Worm (Caenorhabditis elegans): Measurements from ENCODE around the gene F47B10.5.

F47B10.5 gene

ce11 chrX:10862582-10862981 is 27.8 kb downstream of the F47B10.5 start:
- TF ChIP-seq T22C8.4 (GFP tag; IDR thresholded peaks at IDR 0.05) (no peak), klf-2 (GFP tag; conservative IDR thresholded peaks at IDR 0.05) (no peak), cog-1 (tag; optimal IDR thresholded peaks at IDR 0.05) (no peak), ztf-23 (GFP tag; IDR thresholded peaks at IDR 0.05) (no peak)

ce11 chrX:10861673-10862072 is 28.7 kb downstream of the F47B10.5 start:
- TF ChIP-seq T22C8.4 (GFP tag; IDR thresholded peaks at IDR 0.05) = no peak
- TF ChIP-seq cog-1 (tag; optimal IDR thresholded peaks at IDR 0.05) = no peak
- no peak for TF ChIP-seq flt-1 (GFP tag; IDR thresholded peaks at IDR 0.05)
- TF ChIP-seq tab-1 (GFP tag; IDR thresholded peaks at IDR 0.05) = no peak
- no peak for TF ChIP-seq ztf-23 (GFP tag; IDR thresholded peaks at IDR 0.05)
- no peak for TF ChIP-seq ztf-29 (GFP tag; IDR thresholded peaks at IDR 0.05)
- TF ChIP-seq klf-2 (GFP tag; conservative IDR thresholded peaks at IDR 0.05) = no peak
- TF ChIP-seq med-1 (GFP tag; optimal IDR thresholded peaks at IDR 0.05; ENCODE audit: insufficient read depth) = no peak
- TF ChIP-seq ref-1 (GFP tag; conservative IDR thresholded peaks at IDR 0.05) = no peak

- TF ChIP-seq tab-1 (GFP tag; IDR thresholded peaks at IDR 0.05) = no peak
- TF ChIP-seq flt-1 (GFP tag; IDR thresholded peaks at IDR 0.05) = no peak
- no peak for TF ChIP-seq ztf-23 (GFP tag; IDR thresholded peaks at IDR 0.05)
- no peak for TF ChIP-seq klf-2 (GFP tag; conservative IDR thresholded peaks at IDR 0.05)
- no peak for TF ChIP-seq T22C8.4 (GFP tag; IDR thresholded peaks at IDR 0.05)
- no peak for TF ChIP-seq ztf-29 (GFP tag; IDR thresholded peaks at IDR 0.05)
- TF ChIP-seq med-1 (GFP tag; optimal IDR thresholded peaks at IDR 0.05; ENCODE audit: insufficient read depth) = no peak
- TF ChIP-seq ref-1 (GFP tag; conservative IDR thresholded peaks at IDR 0.05) = no peak
- no peak for TF ChIP-seq cog-1 (tag; optimal IDR thresholded peaks at IDR 0.05)
These were observed 30.7 kb downstream of the F47B10.5 start for ce11 chrX:10859622-10860021.

ce11 chrX:10859211-10859610 is 31.1 kb downstream of the F47B10.5 start, which contains the start of gene pgp-5:
Gene pgp-5 (minus strand): TSS chrX:10859297.
- TF ChIP-seq med-1 (GFP tag; optimal IDR thresholded peaks at IDR 0.05; ENCODE audit: insufficient read depth) (no peak), ztf-29 (GFP tag; IDR thresholded peaks at IDR 0.05) (no peak), klf-2 (GFP tag; conservative IDR thresholded peaks at IDR 0.05) (no peak), ref-1 (GFP tag; conservative IDR thresholded peaks at IDR 0.05) (no peak)

ce11 chrX:10853271-10853670 is 37.1 kb downstream of the F47B10.5 start:
- TF ChIP-seq cog-1 (tag; optimal IDR thresholded peaks at IDR 0.05) (no peak), T22C8.4 (GFP tag; IDR thresholded peaks at IDR 0.05) (no peak)

- TF ChIP-seq klf-2 (GFP tag; conservative IDR thresholded peaks at IDR 0.05) = no peak
- no peak for TF ChIP-seq ref-1 (GFP tag; conservative IDR thresholded peaks at IDR 0.05)
- TF ChIP-seq flt-1 (GFP tag; IDR thresholded peaks at IDR 0.05) = no peak
- no peak for TF ChIP-seq ztf-29 (GFP tag; IDR thresholded peaks at IDR 0.05)
- no peak for TF ChIP-seq T22C8.4 (GFP tag; IDR thresholded peaks at IDR 0.05)
- no peak for TF ChIP-seq med-1 (GFP tag; optimal IDR thresholded peaks at IDR 0.05; ENCODE audit: insufficient read depth)
- TF ChIP-seq tab-1 (GFP tag; IDR thresholded peaks at IDR 0.05) = no peak
- no peak for TF ChIP-seq cog-1 (tag; optimal IDR thresholded peaks at IDR 0.05)
- no peak for TF ChIP-seq ztf-23 (GFP tag; IDR thresholded peaks at IDR 0.05)
These were observed 38.6 kb downstream of the F47B10.5 start for ce11 chrX:10851735-10852134.

- no peak for TF ChIP-seq tab-1 (GFP tag; IDR thresholded peaks at IDR 0.05)
- TF ChIP-seq med-1 (GFP tag; optimal IDR thresholded peaks at IDR 0.05; ENCODE audit: insufficient read depth) = no peak
- no peak for TF ChIP-seq ref-1 (GFP tag; conservative IDR thresholded peaks at IDR 0.05)
- TF ChIP-seq ztf-23 (GFP tag; IDR thresholded peaks at IDR 0.05) = no peak
- TF ChIP-seq ztf-29 (GFP tag; IDR thresholded peaks at IDR 0.05) = no peak
- no peak for TF ChIP-seq cog-1 (tag; optimal IDR thresholded peaks at IDR 0.05)
- no peak for TF ChIP-seq klf-2 (GFP tag; conservative IDR thresholded peaks at IDR 0.05)
- no peak for TF ChIP-seq T22C8.4 (GFP tag; IDR thresholded peaks at IDR 0.05)
- no peak for TF ChIP-seq flt-1 (GFP tag; IDR thresholded peaks at IDR 0.05)
These were observed 39.2 kb downstream of the F47B10.5 start for ce11 chrX:10851202-10851601.

ce11 chrX:10846898-10847297 is 43.5 kb downstream of the F47B10.5 start:
- no peak for TF ChIP-seq T22C8.4 (GFP tag; IDR thresholded peaks at IDR 0.05)
- TF ChIP-seq ztf-23 (GFP tag; IDR thresholded peaks at IDR 0.05) = no peak
- no peak for TF ChIP-seq med-1 (GFP tag; optimal IDR thresholded peaks at IDR 0.05; ENCODE audit: insufficient read depth)
- TF ChIP-seq ztf-29 (GFP tag; IDR thresholded peaks at IDR 0.05) = no peak
- TF ChIP-seq klf-2 (GFP tag; conservative IDR thresholded peaks at IDR 0.05) = no peak
- TF ChIP-seq ref-1 (GFP tag; conservative IDR thresholded peaks at IDR 0.05) = no peak
- no peak for TF ChIP-seq cog-1 (tag; optimal IDR thresholded peaks at IDR 0.05)
- no peak for TF ChIP-seq flt-1 (GFP tag; IDR thresholded peaks at IDR 0.05)
- TF ChIP-seq tab-1 (GFP tag; IDR thresholded peaks at IDR 0.05) = no peak

ce11 chrX:10844602-10845354 is 45.6 kb downstream of the F47B10.5 start, which contains the start of gene C05A9.2:
Gene C05A9.2 (minus strand): TSS chrX:10844674.
- TF ChIP-seq ztf-23 (GFP tag; IDR thresholded peaks at IDR 0.05) = 0 out of 2 replicates have a peak, but pooled peaks have one; percentile 18
- no peak for TF ChIP-seq med-1 (GFP tag; optimal IDR thresholded peaks at IDR 0.05; ENCODE audit: insufficient read depth)
- no peak for TF ChIP-seq ref-1 (GFP tag; conservative IDR thresholded peaks at IDR 0.05)
- TF ChIP-seq tab-1 (GFP tag; IDR thresholded peaks at IDR 0.05) = no peak
- no peak for TF ChIP-seq klf-2 (GFP tag; conservative IDR thresholded peaks at IDR 0.05)

ce11 chrX:10844137-10844536 is 46.2 kb downstream of the F47B10.5 start:
- TF ChIP-seq flt-1 (GFP tag; IDR thresholded peaks at IDR 0.05) = no peak
- TF ChIP-seq klf-2 (GFP tag; conservative IDR thresholded peaks at IDR 0.05) = no peak
- no peak for TF ChIP-seq cog-1 (tag; optimal IDR thresholded peaks at IDR 0.05)
- TF ChIP-seq ref-1 (GFP tag; conservative IDR thresholded peaks at IDR 0.05) = no peak
- no peak for TF ChIP-seq ztf-29 (GFP tag; IDR thresholded peaks at IDR 0.05)
- TF ChIP-seq ztf-23 (GFP tag; IDR thresholded peaks at IDR 0.05) = no peak
- no peak for TF ChIP-seq T22C8.4 (GFP tag; IDR thresholded peaks at IDR 0.05)
- no peak for TF ChIP-seq med-1 (GFP tag; optimal IDR thresholded peaks at IDR 0.05; ENCODE audit: insufficient read depth)
